Worm (Caenorhabditis elegans) whole organism, early embryonic: ENCODE results near the gene pgp-4.

Experiments used
- aly-1 ChIP-seq: sonication (generic microtip); optimal IDR thresholded peaks from 2 replicates; lab custom pipeline; 2016; ENCODE audit warnings: missing genetic modification characterization, missing compliant biosample characterization
- ama-1 ChIP-seq: fragments of 150-350 bp; optimal IDR thresholded peaks from 2 replicates; lab custom pipeline; 2014
- ets-7 ChIP-seq: sonication (generic microtip); optimal IDR thresholded peaks from 2 replicates; lab custom pipeline; 2016; ENCODE audit warnings: missing genotype, missing genetic modification characterization, missing compliant biosample characterization
- hmg-4 ChIP-seq: fragments of 200-800 bp; sonication (Bioruptor generic); optimal IDR thresholded peaks from 2 replicates; lab custom pipeline; 2018; ENCODE audit warnings: mild to moderate bottlenecking, missing genetic modification characterization, missing compliant biosample characterization
- hnd-1 ChIP-seq: sonication (generic microtip); optimal IDR thresholded peaks from 2 replicates; lab custom pipeline; 2016; ENCODE audit warnings: missing genetic modification characterization, missing compliant biosample characterization
- scrt-1 ChIP-seq: fragments of 200-800 bp; sonication (Bioruptor generic); IDR thresholded peaks from 2 replicates; pipeline ENCODE4 v1.3.6; 2022; ENCODE audit warnings: missing genetic modification characterization, missing compliant biosample characterization
- tbx-11 ChIP-seq: fragments of 200-800 bp; sonication (Bioruptor generic); IDR thresholded peaks from 2 replicates; pipeline ENCODE4 v1.3.6; 2022; ENCODE audit warnings: missing genetic modification characterization, missing compliant biosample characterization
- tbx-37 ChIP-seq: fragments of 200-800 bp; sonication (Bioruptor generic); conservative IDR thresholded peaks from 2 replicates; pipeline ENCODE4 v1.3.6; 2022; ENCODE audit warnings: missing genetic modification reagents, missing genetic modification characterization, missing compliant biosample characterization
- tra-4 ChIP-seq: sonication (generic microtip); optimal IDR thresholded peaks from 2 replicates; lab custom pipeline; 2017; ENCODE audit warnings: missing genetic modification characterization, missing compliant biosample characterization

DNA sequence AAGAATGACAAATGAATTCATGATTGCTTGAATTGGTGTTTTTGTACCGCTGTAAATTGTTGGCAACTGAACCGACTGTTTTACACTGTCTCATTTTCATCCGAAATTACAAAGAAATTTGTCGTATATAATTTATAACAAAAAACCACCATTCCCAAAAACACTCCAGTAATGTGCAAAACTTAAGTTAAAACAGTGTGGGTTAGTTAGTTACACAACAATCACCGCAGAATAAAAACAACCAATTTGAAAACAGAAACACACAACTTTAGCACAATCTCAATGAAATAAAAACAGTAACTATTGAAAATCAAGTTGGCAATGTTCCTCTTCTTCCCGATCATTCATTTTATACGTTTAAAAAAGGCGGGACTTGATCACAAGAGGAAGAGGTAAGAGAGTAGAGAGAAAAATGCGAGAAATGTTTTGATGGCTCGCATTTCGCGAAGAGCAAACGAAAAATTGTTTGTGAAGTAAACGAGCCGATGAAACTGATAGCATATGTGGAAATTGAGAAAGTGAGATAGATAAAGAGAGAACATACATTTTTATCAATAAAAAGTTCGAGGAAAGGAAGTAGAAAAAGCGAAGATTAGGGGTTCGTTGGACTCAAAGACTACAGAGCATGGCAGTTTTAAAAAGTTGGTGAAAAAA is 50.2 kb downstream of the pgp-4 start, which contains the start of gene F08B12.4:
- no peak for TF ChIP-seq ama-1 (lab: Kevin White, UChicago)
- TF ChIP-seq hmg-4 = no peak
- TF ChIP-seq tbx-37 (GFP tag; lab: Robert Waterston, UW) = no peak
- TF ChIP-seq aly-1 (tag; lab: Kevin White, UChicago) = no peak
- no peak for TF ChIP-seq tbx-11
- TF ChIP-seq ets-7 (tag; lab: Kevin White, UChicago) = no peak
- no peak for TF ChIP-seq hnd-1
- TF ChIP-seq scrt-1 (GFP tag; lab: Robert Waterston, UW) = no peak
- no peak for TF ChIP-seq tra-4 (tag; lab: Kevin White, UChicago)
